Worm (Caenorhabditis elegans) whole organism, midembryonic: ENCODE measurements around the gene T13C2.2.

Source experiments
- ref-1 ChIP-seq: fragments of 200-800 bp; sonication (Bioruptor generic); conservative IDR thresholded peaks from 2 replicates; pipeline ENCODE4 v1.3.6; 2022; ENCODE audit warnings: missing genetic modification reagents, missing genetic modification characterization, missing compliant biosample characterization
- ztf-23 ChIP-seq: fragments of 200-800 bp; sonication (Bioruptor generic); IDR thresholded peaks from 2 replicates; pipeline ENCODE4 v1.3.6; 2022; ENCODE audit warnings: missing genetic modification reagents, missing genetic modification characterization, missing compliant biosample characterization

DNA sequence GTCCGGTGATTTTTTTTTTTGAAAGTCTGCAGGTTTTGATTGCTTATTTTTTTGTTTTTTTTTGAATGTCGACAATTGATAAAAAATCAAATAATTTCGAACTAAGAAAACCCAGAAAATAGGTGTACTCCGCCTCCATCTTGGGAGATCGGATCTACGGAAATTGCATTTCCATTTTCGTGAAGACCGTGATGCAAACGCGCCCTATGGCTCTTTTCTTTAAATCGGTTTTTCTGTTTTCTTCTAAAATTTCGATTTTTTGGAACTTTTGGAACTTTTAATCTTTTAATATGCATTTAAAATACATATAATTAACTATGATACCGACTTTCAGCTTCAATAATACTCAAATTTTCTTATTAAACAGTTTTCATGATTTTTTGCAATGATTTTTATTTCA, 50.0 kb downstream of the T13C2.2 start:
- TF ChIP-seq ztf-23 (GFP tag; lab: Robert Waterston, UW) (no peak), ref-1 (GFP tag; lab: Robert Waterston, UW) (no peak)
